Worm (Caenorhabditis elegans) whole organism, late embryonic: Measurements from ENCODE around the gene srw-133.

Experiments
- C08G9.2 ChIP-seq: sonication (generic microtip); optimal IDR thresholded peaks from 2 replicates; lab custom pipeline; 2016; ENCODE audit warnings: mild to moderate bottlenecking, missing genetic modification characterization, moderate library complexity, missing compliant biosample characterization
- C38D4.7 ChIP-seq: fragments of 200-800 bp; sonication (Bioruptor generic); optimal IDR thresholded peaks from 2 replicates; lab custom pipeline; 2018; ENCODE audit warnings: mild to moderate bottlenecking, missing genetic modification characterization, moderate library complexity, missing compliant biosample characterization
- K02D7.2 ChIP-seq: sonication (generic microtip); optimal IDR thresholded peaks from 2 replicates; lab custom pipeline; 2017; ENCODE audit warnings: mild to moderate bottlenecking, missing genetic modification characterization, missing compliant biosample characterization
- K09A11.1 ChIP-seq: sonication (generic microtip); optimal IDR thresholded peaks from 2 replicates; lab custom pipeline; 2017; ENCODE audit warnings: antibody characterized with exemption, mild to moderate bottlenecking, missing genetic modification characterization, missing compliant biosample characterization; ENCODE audit not compliant: insufficient read depth
- Y22D7AL.16 ChIP-seq: sonication (generic microtip); optimal IDR thresholded peaks from 2 replicates; lab custom pipeline; 2016; ENCODE audit warnings: missing genetic modification characterization, missing compliant biosample characterization
- ceh-14 ChIP-seq: sonication (generic microtip); optimal IDR thresholded peaks from 2 replicates; lab custom pipeline; 2016; ENCODE audit warnings: missing genotype, missing genetic modification characterization, missing compliant biosample characterization
- ceh-2 ChIP-seq: sonication (generic microtip); optimal IDR thresholded peaks from 2 replicates; lab custom pipeline; 2016; ENCODE audit warnings: missing genotype, missing genetic modification characterization, missing compliant biosample characterization
- ceh-30 ChIP-seq: fragments of 150-350 bp; optimal IDR thresholded peaks from 2 replicates; lab custom pipeline; 2014; ENCODE audit warnings: missing biosample characterization, missing genetic modification characterization
- ceh-31 ChIP-seq: sonication (generic microtip); optimal IDR thresholded peaks from 2 replicates; lab custom pipeline; 2016; ENCODE audit warnings: missing genetic modification characterization, missing compliant biosample characterization
- ceh-45 ChIP-seq: fragments of 200-800 bp; sonication (Bioruptor generic); IDR thresholded peaks from 2 replicates; pipeline ENCODE4 v1.3.6; 2022; ENCODE audit warnings: missing genetic modification reagents, missing genetic modification characterization, missing compliant biosample characterization
- ceh-48 ChIP-seq: sonication (generic microtip); optimal IDR thresholded peaks from 2 replicates; lab custom pipeline; 2016; ENCODE audit warnings: missing genetic modification characterization, inconsistent platforms, missing compliant biosample characterization
- ceh-6 ChIP-seq: fragments of 200-800 bp; sonication (Bioruptor generic); optimal IDR thresholded peaks from 2 replicates; lab custom pipeline; 2018; ENCODE audit warnings: mild to moderate bottlenecking, missing genetic modification characterization, missing compliant biosample characterization
- ceh-9 ChIP-seq: sonication (generic microtip); optimal IDR thresholded peaks from 2 replicates; lab custom pipeline; 2016; ENCODE audit warnings: mild to moderate bottlenecking, missing genetic modification characterization, inconsistent platforms, missing compliant biosample characterization
- che-1 ChIP-seq: sonication (generic microtip); optimal IDR thresholded peaks from 2 replicates; lab custom pipeline; 2016; ENCODE audit warnings: mild to moderate bottlenecking, missing genetic modification characterization, missing compliant biosample characterization
- dmd-4 ChIP-seq: sonication (generic microtip); optimal IDR thresholded peaks from 2 replicates; lab custom pipeline; 2016; ENCODE audit warnings: borderline replicate concordance, missing genetic modification characterization, missing compliant biosample characterization
- dve-1 ChIP-seq: sonication (generic microtip); optimal IDR thresholded peaks from 2 replicates; lab custom pipeline; 2017; ENCODE audit warnings: antibody characterized with exemption, mild to moderate bottlenecking, missing genetic modification characterization, missing compliant biosample characterization
- elt-4 ChIP-seq: sonication (generic microtip); optimal IDR thresholded peaks from 2 replicates; lab custom pipeline; 2016; ENCODE audit warnings: missing genetic modification characterization, missing compliant biosample characterization
- ets-4 ChIP-seq: sonication (generic microtip); optimal IDR thresholded peaks from 2 replicates; lab custom pipeline; 2016; ENCODE audit warnings: missing genetic modification characterization, missing compliant biosample characterization
- fax-1 ChIP-seq: sonication (generic microtip); optimal IDR thresholded peaks from 2 replicates; lab custom pipeline; 2016; ENCODE audit warnings: missing genotype, missing genetic modification characterization, missing compliant biosample characterization
- fkh-10 ChIP-seq: fragments of 150-350 bp; optimal IDR thresholded peaks from 2 replicates; lab custom pipeline; 2014; ENCODE audit warnings: missing biosample characterization, missing genetic modification reagents, missing genetic modification characterization
- fkh-6 ChIP-seq: sonication (generic microtip); optimal IDR thresholded peaks from 2 replicates; lab custom pipeline; 2016; ENCODE audit warnings: missing genetic modification characterization, missing compliant biosample characterization
- hlh-13 ChIP-seq: fragments of 200-800 bp; sonication (Bioruptor generic); optimal IDR thresholded peaks from 2 replicates; lab custom pipeline; 2018; ENCODE audit warnings: mild to moderate bottlenecking, missing genetic modification characterization, missing compliant biosample characterization
- hlh-15 ChIP-seq: sonication (generic microtip); optimal IDR thresholded peaks from 2 replicates; lab custom pipeline; 2016; ENCODE audit warnings: missing genetic modification characterization, missing compliant biosample characterization
- hlh-30 ChIP-seq: sonication (generic microtip); optimal IDR thresholded peaks from 2 replicates; lab custom pipeline; 2017; ENCODE audit warnings: antibody characterized with exemption, missing genetic modification characterization, missing compliant biosample characterization; ENCODE audit not compliant: insufficient read depth
- hlh-6 ChIP-seq: sonication (generic microtip); optimal IDR thresholded peaks from 2 replicates; lab custom pipeline; 2016; ENCODE audit warnings: missing genotype, missing genetic modification characterization, missing compliant biosample characterization
- lim-6 ChIP-seq: sonication (generic microtip); optimal IDR thresholded peaks from 2 replicates; lab custom pipeline; 2016; ENCODE audit warnings: missing genetic modification characterization, missing compliant biosample characterization
- lin-11 ChIP-seq: fragments of 200-800 bp; sonication (Bioruptor generic); optimal IDR thresholded peaks from 2 replicates; lab custom pipeline; 2018; ENCODE audit warnings: mild to moderate bottlenecking, missing genetic modification characterization, missing compliant biosample characterization
- mec-3 ChIP-seq: sonication (generic microtip); optimal IDR thresholded peaks from 2 replicates; lab custom pipeline; 2016; ENCODE audit warnings: borderline replicate concordance, missing genetic modification characterization, missing compliant biosample characterization
- nhr-11 ChIP-seq: fragments of 150-350 bp; optimal IDR thresholded peaks from 2 replicates; lab custom pipeline; 2014; ENCODE audit warnings: missing biosample characterization, missing genetic modification characterization
- odd-2 ChIP-seq: sonication (generic microtip); optimal IDR thresholded peaks from 2 replicates; lab custom pipeline; 2017; ENCODE audit warnings: antibody characterized with exemption, mild to moderate bottlenecking, missing genetic modification characterization, missing compliant biosample characterization
- pag-3 ChIP-seq: sonication (generic microtip); optimal IDR thresholded peaks from 2 replicates; lab custom pipeline; 2016; ENCODE audit warnings: missing compliant biosample characterization, missing genetic modification characterization, borderline replicate concordance
- pat-9 ChIP-seq: fragments of 200-800 bp; sonication (Bioruptor generic); optimal IDR thresholded peaks from 2 replicates; lab custom pipeline; 2018; ENCODE audit warnings: mild to moderate bottlenecking, missing genetic modification characterization, moderate library complexity, missing compliant biosample characterization
- pax-1 ChIP-seq: fragments of 150-350 bp; optimal IDR thresholded peaks from 2 replicates; lab custom pipeline; 2014; ENCODE audit warnings: missing biosample characterization, missing genetic modification characterization
- pha-4 ChIP-seq: fragments of 150-350 bp; optimal IDR thresholded peaks from 2 replicates; lab custom pipeline; 2018; ENCODE audit warnings: missing biosample characterization, missing genetic modification reagents, missing genetic modification characterization
- ref-2 ChIP-seq: sonication (generic microtip); optimal IDR thresholded peaks from 2 replicates; lab custom pipeline; 2016; ENCODE audit warnings: missing genetic modification characterization, missing compliant biosample characterization
- sdc-2 ChIP-seq: sonication (generic microtip); optimal IDR thresholded peaks from 2 replicates; lab custom pipeline; 2016; ENCODE audit warnings: missing genotype, missing genetic modification characterization, missing compliant biosample characterization
- sox-4 ChIP-seq: sonication (generic microtip); optimal IDR thresholded peaks from 2 replicates; lab custom pipeline; 2017; ENCODE audit warnings: mild to moderate bottlenecking, missing genetic modification characterization, inconsistent platforms, missing compliant biosample characterization
- tbx-2 ChIP-seq: sonication (generic microtip); optimal IDR thresholded peaks from 2 replicates; lab custom pipeline; 2016; ENCODE audit warnings: missing genetic modification characterization, missing compliant biosample characterization
- unc-42 ChIP-seq: sonication (generic microtip); optimal IDR thresholded peaks from 2 replicates; lab custom pipeline; 2016; ENCODE audit warnings: missing genotype, missing genetic modification characterization, missing compliant biosample characterization
- unc-55 ChIP-seq: sonication (generic microtip); optimal IDR thresholded peaks from 2 replicates; lab custom pipeline; 2017; ENCODE audit warnings: missing biosample characterization, missing genetic modification reagents, missing genetic modification characterization
- ztf-16 ChIP-seq: sonication (generic microtip); optimal IDR thresholded peaks from 2 replicates; lab custom pipeline; 2017; ENCODE audit warnings: missing genetic modification characterization, missing compliant biosample characterization

Gene srw-133

DNA sequence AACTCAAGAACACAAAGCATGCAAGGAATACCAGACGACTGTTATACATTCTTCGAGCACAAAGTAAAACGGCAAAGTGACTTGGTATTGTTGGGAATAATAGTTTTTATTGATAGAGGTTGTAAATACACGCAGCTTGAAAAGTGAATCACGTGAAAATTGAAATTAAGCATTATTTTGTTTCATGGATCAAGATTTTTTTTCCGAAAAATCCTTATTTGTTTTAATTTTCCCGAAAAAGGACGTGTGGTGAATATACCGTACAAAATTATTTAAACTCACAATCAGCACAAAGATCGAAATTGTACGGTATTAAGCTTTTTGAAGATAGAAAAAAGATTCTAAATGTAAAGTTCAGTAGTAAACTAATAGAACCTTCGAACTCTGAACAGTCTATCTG is 4.7 kb downstream of the srw-133 start, which contains the start of gene clc-18:
Gene clc-18 (minus strand): TSS at position 101 of the 400 bp plus-strand sequence.
- no peak for TF ChIP-seq pag-3 (tag; lab: Kevin White, UChicago)
- no peak for TF ChIP-seq ceh-14 (tag; lab: Kevin White, UChicago)
- TF ChIP-seq unc-55 (GFP tag; lab: Kevin White, UChicago) = no peak
- TF ChIP-seq ets-4 (tag; lab: Kevin White, UChicago) = no peak
- TF ChIP-seq nhr-11 (tag; lab: Kevin White, UChicago) = no peak
- no peak for TF ChIP-seq ceh-31
- no peak for TF ChIP-seq ref-2 (tag; lab: Kevin White, UChicago)
- no peak for TF ChIP-seq ceh-2
- TF ChIP-seq pax-1 = no peak

DNA sequence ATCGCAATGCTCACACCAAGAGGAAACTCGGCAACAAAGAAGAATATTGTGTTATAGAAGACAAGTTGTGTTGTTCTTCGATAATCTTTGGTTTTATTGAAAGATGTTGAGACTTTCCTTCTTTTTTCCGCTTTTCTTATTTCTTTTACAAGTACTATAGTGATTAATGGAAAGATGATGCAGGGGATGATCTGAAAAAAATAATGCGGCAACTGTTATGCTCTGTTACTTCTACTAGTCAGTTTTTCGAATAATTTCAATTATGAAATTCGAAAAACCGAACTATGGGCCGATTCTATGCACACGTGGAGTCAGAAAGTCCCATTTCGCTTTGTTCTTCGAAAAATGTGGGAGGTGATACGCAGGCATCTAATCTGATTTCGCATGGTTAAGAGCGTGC is 7.8 kb downstream of the srw-133 start:
- no peak for TF ChIP-seq K09A11.1 (tag; lab: Kevin White, UChicago)
- TF ChIP-seq ceh-2 = no peak
- TF ChIP-seq K02D7.2 (tag; lab: Kevin White, UChicago) = no peak
- TF ChIP-seq C38D4.7 (GFP tag; lab: Kevin White, UChicago) = no peak
- no peak for TF ChIP-seq ceh-31
- TF ChIP-seq unc-42 (tag; lab: Kevin White, UChicago) = no peak
- TF ChIP-seq unc-55 (GFP tag; lab: Kevin White, UChicago) = no peak

DNA sequence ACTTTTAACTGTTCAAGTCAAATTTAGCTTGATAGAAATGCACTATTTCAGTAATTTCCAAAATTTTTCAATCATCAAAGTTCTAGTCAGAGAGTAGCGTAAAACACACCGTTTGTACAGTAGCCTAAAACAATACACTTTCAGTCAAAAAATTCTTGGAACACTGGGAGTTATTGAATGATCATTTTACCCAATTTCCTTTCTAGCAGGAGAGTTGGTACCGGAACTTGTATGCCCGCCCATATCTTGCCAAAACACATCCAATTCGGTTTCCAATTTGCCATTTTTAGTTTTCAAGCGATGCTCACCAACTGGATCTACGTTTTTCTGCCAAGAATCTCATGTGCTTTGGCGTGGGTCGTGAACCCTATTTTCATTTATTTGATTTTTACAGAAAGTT is 10.2 kb downstream of the srw-133 start, which contains the start of gene srj-39:
Gene srj-39 (plus strand): TSS at position 301 of the 400 bp plus-strand sequence.
- no peak for TF ChIP-seq lin-11 (tag; lab: Kevin White, UChicago)
- TF ChIP-seq fax-1 (tag; lab: Kevin White, UChicago) = no peak
- TF ChIP-seq ceh-6 = no peak

DNA sequence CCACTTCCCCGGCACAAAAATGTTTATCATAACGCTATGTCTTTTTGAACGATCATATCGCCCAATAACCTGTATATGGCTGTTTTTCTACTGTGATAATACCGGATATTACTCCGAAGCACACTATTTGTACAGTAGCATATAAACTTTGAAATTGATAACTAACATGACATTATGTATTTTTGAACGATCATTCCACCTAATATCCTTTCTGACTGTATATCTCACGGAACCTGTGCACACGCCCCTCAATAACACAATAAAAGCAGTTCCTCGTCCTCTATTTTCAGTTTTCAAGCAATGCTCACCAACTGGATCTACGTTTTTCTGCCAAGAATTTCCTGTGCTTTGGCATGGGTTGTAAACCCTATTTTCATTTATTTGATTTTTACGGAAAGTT is 13.0 kb downstream of the srw-133 start, which contains the start of gene srj-40:
Gene srj-40 (plus strand): TSS at position 301 of the 400 bp plus-strand sequence.
- TF ChIP-seq pax-1 (no peak), hlh-30 (tag; lab: Kevin White, UChicago) (no peak), hlh-15 (no peak), ztf-16 (tag; lab: Kevin White, UChicago) (no peak), ets-4 (tag; lab: Kevin White, UChicago) (no peak), fkh-10 (GFP tag; lab: Kevin White, UChicago) (no peak), elt-4 (no peak), hlh-13 (no peak), hlh-6 (no peak), fkh-6 (no peak), Y22D7AL.16 (no peak), ceh-6 (no peak)

DNA sequence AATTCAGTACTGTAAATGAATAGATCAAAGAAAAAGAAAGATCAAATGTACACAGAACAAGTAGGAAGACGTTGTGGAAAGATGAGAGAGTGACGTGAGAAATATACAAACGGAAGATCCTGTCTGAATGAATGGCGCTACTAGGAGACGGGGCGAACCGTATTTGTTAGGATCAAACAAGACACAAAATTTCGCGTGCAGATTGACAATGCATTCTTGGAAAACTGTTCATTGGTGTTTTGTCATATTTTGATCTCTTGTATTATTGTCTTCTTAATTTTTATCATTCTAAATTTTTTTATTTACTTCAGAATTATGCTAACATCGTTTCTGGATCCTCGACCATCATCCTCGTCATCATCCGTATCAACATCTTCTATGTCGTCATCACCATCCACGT is 19.8 kb downstream of the srw-133 start, which contains the start of gene nhr-181:
Gene nhr-181 (plus strand): TSS at position 301 of the 400 bp plus-strand sequence.
- TF ChIP-seq ceh-45 (GFP tag; lab: Robert Waterston, UW) (no peak), sdc-2 (tag; lab: Kevin White, UChicago) (no peak), dve-1 (tag; lab: Kevin White, UChicago) (no peak), pat-9 (no peak), ceh-48 (tag; lab: Kevin White, UChicago) (no peak), lim-6 (no peak)

DNA sequence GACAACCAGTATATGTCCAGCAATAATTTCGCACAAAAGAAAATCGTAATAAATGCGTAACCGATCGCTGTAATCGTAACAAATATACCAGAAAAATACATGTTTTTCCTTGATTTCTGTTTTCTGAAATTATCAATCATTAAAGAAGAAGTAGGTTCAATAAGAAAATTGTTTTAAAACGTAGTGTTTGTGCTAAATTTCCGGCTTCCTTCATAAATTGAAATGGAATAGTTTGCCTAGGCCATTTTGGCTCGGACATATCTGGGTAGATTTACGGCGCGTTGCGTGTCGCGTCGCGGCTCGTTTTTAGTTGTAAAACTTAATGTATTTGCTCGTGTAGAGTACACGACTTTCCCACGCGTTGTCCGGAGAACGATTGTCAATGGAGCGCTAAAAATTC is 31.6 kb downstream of the srw-133 start, which contains the start of gene F38H12.5:
Gene F38H12.5 (minus strand): TSS at position 101 of the 400 bp plus-strand sequence.
- no peak for TF ChIP-seq K09A11.1 (tag; lab: Kevin White, UChicago)
- TF ChIP-seq odd-2 (tag; lab: Kevin White, UChicago) = no peak
- TF ChIP-seq che-1 (tag; lab: Kevin White, UChicago) = no peak
- TF ChIP-seq ceh-31 = no peak
- no peak for TF ChIP-seq pha-4
- TF ChIP-seq dmd-4 (tag; lab: Kevin White, UChicago) = no peak
- TF ChIP-seq tbx-2 (tag; lab: Kevin White, UChicago) = no peak
- no peak for TF ChIP-seq lim-6
- TF ChIP-seq sox-4 = no peak
- no peak for TF ChIP-seq mec-3 (tag; lab: Kevin White, UChicago)
- TF ChIP-seq ceh-9 = no peak
- no peak for TF ChIP-seq C08G9.2
- no peak for TF ChIP-seq fkh-10 (GFP tag; lab: Kevin White, UChicago)
- no peak for TF ChIP-seq ceh-30 (tag; lab: Kevin White, UChicago)
- no peak for TF ChIP-seq ceh-6
- no peak for TF ChIP-seq ceh-48 (tag; lab: Kevin White, UChicago)
- no peak for TF ChIP-seq K02D7.2 (tag; lab: Kevin White, UChicago)
- TF ChIP-seq hlh-13 = no peak
- TF ChIP-seq C38D4.7 (GFP tag; lab: Kevin White, UChicago) = no peak
